Worm (Caenorhabditis elegans): ENCODE data around the gene srh-76.

Gene srh-76

ce11 chrV:5883735-5884134 lies 50.1 kb downstream of the srh-76 start, which contains the start of gene C04E6.8:
Gene C04E6.8, minus strand, starts transcription at chrV:5883835.
- TF ChIP-seq W03F9.2 (tag; optimal IDR thresholded peaks at IDR 0.05), result no peak
- TF ChIP-seq him-1 (tag; optimal IDR thresholded peaks at IDR 0.05), result no peak
- no peak for TF ChIP-seq dao-5 (tag; optimal IDR thresholded peaks at IDR 0.05)
